Fruit fly (Drosophila melanogaster) whole organism, wandering third instar larva: Measurements from ENCODE around the gene dlp.

Experiments used
- Abd-B ChIP-seq: fragments of >200 bp; optimal IDR thresholded peaks from 2 replicates; lab custom pipeline; 2017; ENCODE audit warnings: missing biosample characterization, missing genetic modification characterization
- CG32264 ChIP-seq: fragments of 200-800 bp; sonication (Bioruptor generic); optimal IDR thresholded peaks from 2 replicates; lab custom pipeline; 2016; ENCODE audit warnings: missing biosample characterization, missing genetic modification characterization
- CG9705 ChIP-seq: fragments of 200-800 bp; sonication (Bioruptor generic); optimal IDR thresholded peaks from 2 replicates; lab custom pipeline; 2018; ENCODE audit warnings: missing biosample characterization, mild to moderate bottlenecking, missing genetic modification characterization
- CrebA ChIP-seq: fragments of 200-800 bp; sonication (Bioruptor generic); optimal IDR thresholded peaks from 2 replicates; lab custom pipeline; 2016; ENCODE audit warnings: missing biosample characterization, mild to moderate bottlenecking, missing genetic modification characterization, borderline replicate concordance
- Dfd ChIP-seq: fragments of >200 bp; optimal IDR thresholded peaks from 2 replicates; lab custom pipeline; 2017; ENCODE audit warnings: missing biosample characterization, missing genetic modification characterization
- Dif ChIP-seq: fragments of 200-275, 200-300 bp; sonication (Bioruptor generic); optimal IDR thresholded peaks from 2 replicates; lab custom pipeline; 2018; ENCODE audit warnings: missing biosample characterization, missing genetic modification characterization; ENCODE audit not compliant: partially characterized antibody
- GATAd ChIP-seq: sonication (Bioruptor generic); optimal IDR thresholded peaks from 2 replicates; lab custom pipeline; 2016; ENCODE audit warnings: missing biosample characterization, missing genetic modification characterization
- HLH106 ChIP-seq: fragments of 200-800 bp; optimal IDR thresholded peaks from 3 replicates; lab custom pipeline; 2019; ENCODE audit warnings: missing biosample characterization, mild to moderate bottlenecking, missing genetic modification characterization, moderate library complexity
- Hnf4 ChIP-seq: fragments of 200-800 bp; sonication (Bioruptor generic); optimal IDR thresholded peaks from 2 replicates; lab custom pipeline; 2016; ENCODE audit warnings: missing biosample characterization, mild to moderate bottlenecking, missing genetic modification characterization
- Hr78 ChIP-seq: fragments of >200 bp; optimal IDR thresholded peaks from 2 replicates; lab custom pipeline; 2017; ENCODE audit warnings: missing biosample characterization, missing genetic modification characterization
- Hr83 ChIP-seq: fragments of 200-300 bp; sonication (Bioruptor generic); optimal IDR thresholded peaks from 2 replicates; lab custom pipeline; 2016; ENCODE audit warnings: missing biosample characterization, mild to moderate bottlenecking, missing genetic modification characterization, moderate library complexity; ENCODE audit not compliant: poor library complexity, severe bottlenecking
- Jra ChIP-seq: sonication (Bioruptor generic); optimal IDR thresholded peaks from 2 replicates; lab custom pipeline; 2016; ENCODE audit warnings: missing biosample characterization, missing genetic modification characterization
- Mio ChIP-seq: sonication (Bioruptor generic); optimal IDR thresholded peaks from 2 replicates; lab custom pipeline; 2016; ENCODE audit warnings: missing biosample characterization, missing genetic modification characterization
- Myc ChIP-seq: fragments of >200 bp; optimal IDR thresholded peaks from 2 replicates; lab custom pipeline; 2017
- N ChIP-seq: fragments of >200 bp; optimal IDR thresholded peaks from 2 replicates; lab custom pipeline; 2018; ENCODE audit warnings: missing biosample characterization, missing external identifiers, missing genetic modification characterization
- OdsH ChIP-seq: fragments of 200-800 bp; sonication (Bioruptor generic); optimal IDR thresholded peaks from 2 replicates; lab custom pipeline; 2016; ENCODE audit warnings: missing biosample characterization, mild to moderate bottlenecking, missing genetic modification characterization
- Rel ChIP-seq, 2 experiments: fragments of 200-800 bp; sonication (Bioruptor generic) in 1 of 2; optimal IDR thresholded peaks; 2 replicates in 1 of 2; 3 replicates in 1 of 2; lab custom pipeline; 2016 to 2019; ENCODE audit warnings: mild to moderate bottlenecking in 2 of 2, missing biosample characterization in 2 of 2, missing genetic modification characterization in 2 of 2, moderate library complexity in 1 of 2
- Sp1 ChIP-seq: fragments of 200-800 bp; sonication (Bioruptor generic); optimal IDR thresholded peaks from 3 replicates; lab custom pipeline; 2019; ENCODE audit warnings: missing biosample characterization, mild to moderate bottlenecking, missing genetic modification characterization, moderate library complexity
- Vsx2 ChIP-seq: fragments of 200-300, 225-300 bp; sonication (Bioruptor generic); optimal IDR thresholded peaks from 2 replicates; lab custom pipeline; 2018; ENCODE audit warnings: missing biosample characterization, missing genetic modification characterization; ENCODE audit not compliant: partially characterized antibody
- br ChIP-seq: fragments of 200-800 bp; sonication (Bioruptor generic); optimal IDR thresholded peaks from 2 replicates; lab custom pipeline; 2016; ENCODE audit warnings: missing biosample characterization, missing genetic modification characterization
- brk ChIP-seq: fragments of 200-800 bp; sonication (Bioruptor generic); optimal IDR thresholded peaks from 2 replicates; lab custom pipeline; 2016; ENCODE audit warnings: missing biosample characterization, mild to moderate bottlenecking, missing genetic modification characterization
- dl ChIP-seq, 2 experiments: fragments of 175-275, 200-275 bp in 1 of 2; fragments of 200-275 bp in 1 of 2; sonication (Bioruptor generic); optimal IDR thresholded peaks; lab custom pipeline; 2018; ENCODE audit warnings: mild to moderate bottlenecking in 2 of 2, missing biosample characterization in 2 of 2, missing genetic modification characterization in 2 of 2, moderate library complexity in 2 of 2; ENCODE audit not compliant: partially characterized antibody in 2 of 2, insufficient read depth in 1 of 2
- dmrt93B ChIP-seq: fragments of 200-800 bp; sonication (Bioruptor generic); optimal IDR thresholded peaks from 2 replicates; lab custom pipeline; 2018; ENCODE audit warnings: missing biosample characterization, mild to moderate bottlenecking, missing genetic modification characterization
- dsf ChIP-seq: sonication (Bioruptor generic); optimal IDR thresholded peaks from 2 replicates; lab custom pipeline; 2016; ENCODE audit warnings: missing biosample characterization, missing genetic modification characterization, borderline replicate concordance
- ey ChIP-seq: fragments of 200-800 bp; sonication (Bioruptor generic); optimal IDR thresholded peaks from 2 replicates; lab custom pipeline; 2016; ENCODE audit warnings: missing biosample characterization, missing genetic modification characterization
- foxo ChIP-seq, 2 experiments: fragments of 200-800 bp; sonication (Bioruptor generic); optimal IDR thresholded peaks; 2 replicates in 1 of 2; 3 replicates in 1 of 2; lab custom pipeline; 2016 to 2017; ENCODE audit warnings: missing biosample characterization in 2 of 2, missing genetic modification characterization in 2 of 2
- fru ChIP-seq: fragments of 200-800 bp; sonication (Bioruptor generic); optimal IDR thresholded peaks from 3 replicates; lab custom pipeline; 2016; ENCODE audit warnings: missing biosample characterization, mild to moderate bottlenecking, missing genetic modification characterization
- h ChIP-seq: fragments of 200-800 bp; sonication (Bioruptor generic); optimal IDR thresholded peaks from 3 replicates; lab custom pipeline; 2016; ENCODE audit warnings: missing biosample characterization, mild to moderate bottlenecking, missing genetic modification characterization
- jim ChIP-seq: fragments of 175-275, 200-325 bp; sonication (Bioruptor generic); optimal IDR thresholded peaks from 2 replicates; lab custom pipeline; 2016; ENCODE audit warnings: missing biosample characterization, mild to moderate bottlenecking, missing genetic modification characterization
- lola ChIP-seq: fragments of >200 bp; optimal IDR thresholded peaks from 2 replicates; lab custom pipeline; 2017; ENCODE audit warnings: missing biosample characterization, missing genetic modification characterization
- pan ChIP-seq: fragments of >200 bp; optimal IDR thresholded peaks from 2 replicates; lab custom pipeline; 2017
- psq ChIP-seq: fragments of 200-800 bp; sonication (Bioruptor generic); optimal IDR thresholded peaks from 3 replicates; lab custom pipeline; 2017; ENCODE audit warnings: missing biosample characterization, mild to moderate bottlenecking, missing genetic modification characterization, moderate library complexity
- rgr ChIP-seq: fragments of 200-800 bp; sonication (Bioruptor generic); optimal IDR thresholded peaks from 3 replicates; lab custom pipeline; 2016; ENCODE audit warnings: missing biosample characterization, mild to moderate bottlenecking, missing genetic modification characterization
- sage ChIP-seq: fragments of 200-800 bp; sonication (Bioruptor generic); optimal IDR thresholded peaks from 2 replicates; lab custom pipeline; 2016; ENCODE audit warnings: missing biosample characterization, mild to moderate bottlenecking, missing genetic modification characterization
- sv ChIP-seq: fragments of 200-800 bp; sonication (Bioruptor generic); optimal IDR thresholded peaks from 3 replicates; lab custom pipeline; 2016; ENCODE audit warnings: missing biosample characterization, missing genetic modification characterization
- tai ChIP-seq: sonication (Bioruptor generic); optimal IDR thresholded peaks from 2 replicates; lab custom pipeline; 2016; ENCODE audit warnings: missing biosample characterization, missing genetic modification characterization
- usp ChIP-seq: fragments of >200 bp; optimal IDR thresholded peaks from 2 replicates; lab custom pipeline; 2017; ENCODE audit warnings: missing biosample characterization, missing genetic modification characterization
- woc ChIP-seq: sonication (Bioruptor generic); optimal IDR thresholded peaks from 2 replicates; lab custom pipeline; 2016; ENCODE audit warnings: missing biosample characterization, mild to moderate bottlenecking, missing genetic modification characterization

The dlp gene

dm6 chr3L:14650348-14650747 lies 17.9 kb downstream of the dlp start:
- no peak for TF ChIP-seq Rel (GFP tag; optimal IDR thresholded peaks at IDR 0.05; lab: Kevin White, UChicago)
- peak; percentile 33 for TF ChIP-seq Rel (tag; optimal IDR thresholded peaks at IDR 0.05; lab: Kevin White, UChicago)
- no peak for TF ChIP-seq dmrt93B (GFP tag; lab: Kevin White, UChicago)

- TF ChIP-seq Dif, result no peak
- no peak for TF ChIP-seq GATAd (GFP tag; lab: Kevin White, UChicago)
- peak; percentile 50 for TF ChIP-seq Jra (GFP tag; lab: Kevin White, UChicago)
- TF ChIP-seq dl (GFP tag; optimal IDR thresholded peaks at IDR 0.05; lab: Kevin White, UChicago; ENCODE audit: insufficient read depth in 1 of 2, partially characterized antibody in 2 of 2), result no peak
- TF ChIP-seq Sp1 (GFP tag; lab: Kevin White, UChicago), result peak; percentile 79
- TF ChIP-seq Abd-B (GFP tag; lab: Kevin White, UChicago), result no peak
- TF ChIP-seq Myc (lab: Kevin White, UChicago), result no peak
- TF ChIP-seq rgr, result peak; percentile 85
- TF ChIP-seq ey (GFP tag; lab: Kevin White, UChicago), result peak; percentile 86
- peak; percentile 89 for TF ChIP-seq fru (GFP tag; lab: Kevin White, UChicago)
- TF ChIP-seq Mio (GFP tag; lab: Kevin White, UChicago), result no peak
- peak; percentile 74 for TF ChIP-seq psq (GFP tag; lab: Kevin White, UChicago)
- TF ChIP-seq Hr78 (GFP tag; lab: Kevin White, UChicago), result no peak
- peak; percentile 36 for TF ChIP-seq CG9705 (GFP tag; lab: Kevin White, UChicago)
- TF ChIP-seq sv (GFP tag; lab: Kevin White, UChicago), result peak; percentile 75
- no peak for TF ChIP-seq jim (GFP tag; lab: Kevin White, UChicago)
- TF ChIP-seq HLH106 (tag; lab: Kevin White, UChicago), result peak; percentile 75
- TF ChIP-seq CrebA (GFP tag; lab: Kevin White, UChicago), result peak; percentile 12
- TF ChIP-seq CG32264 (GFP tag; lab: Kevin White, UChicago), result no peak
- peak; percentile 40 for TF ChIP-seq dmrt93B (GFP tag; lab: Kevin White, UChicago)
- peak; percentile 8 to 83 for TF ChIP-seq foxo (GFP tag; optimal IDR thresholded peaks at IDR 0.05; lab: Kevin White, UChicago)
- TF ChIP-seq h, result peak; percentile 89
- TF ChIP-seq usp, result no peak
- TF ChIP-seq br (GFP tag; lab: Kevin White, UChicago), result peak; percentile 86
- TF ChIP-seq woc (GFP tag; lab: Kevin White, UChicago), result peak; percentile 60
- no peak for TF ChIP-seq Hr83 (GFP tag; lab: Kevin White, UChicago)
- no peak for TF ChIP-seq Dfd (GFP tag; lab: Kevin White, UChicago)
- TF ChIP-seq sage (GFP tag; lab: Kevin White, UChicago), result peak; percentile 50
- TF ChIP-seq pan (lab: Kevin White, UChicago), result no peak
- no peak for TF ChIP-seq Vsx2 (GFP tag; lab: Kevin White, UChicago)
- TF ChIP-seq N, result no peak
- TF ChIP-seq lola (GFP tag; lab: Kevin White, UChicago), result no peak
- TF ChIP-seq Hnf4 (GFP tag; lab: Kevin White, UChicago), result peak; percentile 82
- no peak for TF ChIP-seq dsf
- peak; percentile 73 for TF ChIP-seq brk (GFP tag; lab: Kevin White, UChicago)
- no peak for TF ChIP-seq Rel (GFP tag; optimal IDR thresholded peaks at IDR 0.05; lab: Kevin White, UChicago)
- no peak for TF ChIP-seq Rel (tag; optimal IDR thresholded peaks at IDR 0.05; lab: Kevin White, UChicago)
- TF ChIP-seq tai (GFP tag; lab: Kevin White, UChicago), result peak; percentile 58
- peak; percentile 85 for TF ChIP-seq OdsH (GFP tag; lab: Kevin White, UChicago)
These were observed 20.2 kb downstream of the dlp start for dm6 chr3L:14652554-14652953.

- TF ChIP-seq tai (GFP tag; lab: Kevin White, UChicago) (no peak), Sp1 (GFP tag; lab: Kevin White, UChicago) (no peak), Hr78 (GFP tag; lab: Kevin White, UChicago) (no peak), foxo (GFP tag; optimal IDR thresholded peaks at IDR 0.05; lab: Kevin White, UChicago) (no peak), jim (GFP tag; lab: Kevin White, UChicago) (no peak), CG32264 (GFP tag; lab: Kevin White, UChicago) (no peak), Hr83 (GFP tag; lab: Kevin White, UChicago) (no peak), Dif (no peak), woc (GFP tag; lab: Kevin White, UChicago) (no peak), psq (GFP tag; lab: Kevin White, UChicago) (no peak), ey (GFP tag; lab: Kevin White, UChicago) (no peak), Hnf4 (GFP tag; lab: Kevin White, UChicago) (no peak), dsf (no peak)
- TF ChIP-seq, all 38 proteins: peak for 0
These were observed 22.3 kb downstream of the dlp start for dm6 chr3L:14654737-14655136.
